Worm (Caenorhabditis elegans): ENCODE results near the gene Y76B12C.3.

Gene Y76B12C.3

ce11 chrIV:1959554-1959953 is 14.0 kb upstream of the Y76B12C.3 start, which contains the start of gene tdpo-1:
Gene tdpo-1, plus strand, starts transcription at chrIV:1959854.
- no peak for TF ChIP-seq unc-62 (GFP tag; optimal IDR thresholded peaks at IDR 0.05)
- no peak for TF ChIP-seq zip-8 (tag; optimal IDR thresholded peaks at IDR 0.05)
- no peak for TF ChIP-seq nhr-237 (tag; optimal IDR thresholded peaks at IDR 0.05)
- no peak for TF ChIP-seq mab-5 (tag; optimal IDR thresholded peaks at IDR 0.05)

- no peak for TF ChIP-seq M03D4.4 (tag; optimal IDR thresholded peaks at IDR 0.05)
- no peak for TF ChIP-seq lsy-2 (tag; optimal IDR thresholded peaks at IDR 0.05)
- no peak for TF ChIP-seq blmp-1 (tag; optimal IDR thresholded peaks at IDR 0.05)
- TF ChIP-seq nhr-28 (tag; optimal IDR thresholded peaks at IDR 0.05), result no peak
- no peak for TF ChIP-seq lin-13 (tag; optimal IDR thresholded peaks at IDR 0.05)
- TF ChIP-seq nhr-2 (tag; optimal IDR thresholded peaks at IDR 0.05), result no peak
- TF ChIP-seq unc-62 (GFP tag; optimal IDR thresholded peaks at IDR 0.05), result no peak
- TF ChIP-seq mab-5 (tag; optimal IDR thresholded peaks at IDR 0.05), result no peak
- TF ChIP-seq mls-2 (tag; optimal IDR thresholded peaks at IDR 0.05), result no peak
- TF ChIP-seq elt-3 (tag; optimal IDR thresholded peaks at IDR 0.05), result no peak
- no peak for TF ChIP-seq drap-1 (GFP tag; optimal IDR thresholded peaks at IDR 0.05)
- TF ChIP-seq ceh-39 (tag; optimal IDR thresholded peaks at IDR 0.05), result no peak
- no peak for TF ChIP-seq nhr-76 (tag; optimal IDR thresholded peaks at IDR 0.05)
- TF ChIP-seq elt-1 (tag; optimal IDR thresholded peaks at IDR 0.05; ENCODE audit: borderline replicate concordance, insufficient read depth), result no peak
- TF ChIP-seq hlh-1 (tag; optimal IDR thresholded peaks at IDR 0.05), result no peak
- TF ChIP-seq cnd-1 (tag; optimal IDR thresholded peaks at IDR 0.05), result no peak
- no peak for TF ChIP-seq ceh-43 (GFP tag; optimal IDR thresholded peaks at IDR 0.05)
- TF ChIP-seq unc-120 (tag; optimal IDR thresholded peaks at IDR 0.05; ENCODE audit: poor library complexity, severe bottlenecking), result no peak
- no peak for TF ChIP-seq ces-1 (GFP tag; optimal IDR thresholded peaks at IDR 0.05)
- TF ChIP-seq ceh-83 (GFP tag; optimal IDR thresholded peaks at IDR 0.05), result no peak
Measured at ce11 chrIV:1963247-1963646, 10.3 kb upstream of the Y76B12C.3 start, which contains the start of gene ulp-3. Gene ulp-3, plus strand, starts transcription at chrIV:1963634.

- TF ChIP-seq tbx-8 (GFP tag; optimal IDR thresholded peaks at IDR 0.05) (no peak), flh-1 (GFP tag; optimal IDR thresholded peaks at IDR 0.05) (no peak), sptf-1 (tag; optimal IDR thresholded peaks at IDR 0.05) (no peak), mls-2 (tag; optimal IDR thresholded peaks at IDR 0.05) (no peak), drap-1 (GFP tag; optimal IDR thresholded peaks at IDR 0.05) (no peak)
Measured at ce11 chrIV:1964057-1964456, 9.4 kb upstream of the Y76B12C.3 start.

- TF ChIP-seq lsy-2 (tag; optimal IDR thresholded peaks at IDR 0.05) (no peak), mab-5 (tag; optimal IDR thresholded peaks at IDR 0.05) (no peak), mep-1 (tag; optimal IDR thresholded peaks at IDR 0.05) (no peak), ceh-83 (GFP tag; optimal IDR thresholded peaks at IDR 0.05) (no peak), ces-1 (GFP tag; optimal IDR thresholded peaks at IDR 0.05) (no peak), tbx-8 (GFP tag; optimal IDR thresholded peaks at IDR 0.05) (no peak), nhr-2 (tag; optimal IDR thresholded peaks at IDR 0.05) (no peak), nhr-76 (tag; optimal IDR thresholded peaks at IDR 0.05) (no peak), sem-2 (GFP tag; optimal IDR thresholded peaks at IDR 0.05) (no peak), elt-3 (tag; optimal IDR thresholded peaks at IDR 0.05) (no peak), lin-32 (GFP tag; optimal IDR thresholded peaks at IDR 0.05) (no peak), flh-1 (GFP tag; optimal IDR thresholded peaks at IDR 0.05) (no peak)
Measured at ce11 chrIV:1965135-1965534, 8.4 kb upstream of the Y76B12C.3 start, which contains the start of gene Y48A5A.1. Gene Y48A5A.1, plus strand, starts transcription at chrIV:1965481.

- no peak for TF ChIP-seq elt-1 (tag; optimal IDR thresholded peaks at IDR 0.05; ENCODE audit: borderline replicate concordance, insufficient read depth)
- TF ChIP-seq cnd-1 (tag; optimal IDR thresholded peaks at IDR 0.05), result no peak
- no peak for TF ChIP-seq unc-39 (tag; optimal IDR thresholded peaks at IDR 0.05)
- no peak for TF ChIP-seq nhr-28 (tag; optimal IDR thresholded peaks at IDR 0.05)
- TF ChIP-seq ceh-43 (GFP tag; optimal IDR thresholded peaks at IDR 0.05), result no peak
- no peak for TF ChIP-seq tbx-8 (GFP tag; optimal IDR thresholded peaks at IDR 0.05)
- TF ChIP-seq unc-62 (GFP tag; optimal IDR thresholded peaks at IDR 0.05), result no peak
- no peak for TF ChIP-seq lsy-2 (tag; optimal IDR thresholded peaks at IDR 0.05)
- TF ChIP-seq mls-2 (tag; optimal IDR thresholded peaks at IDR 0.05), result no peak
- TF ChIP-seq mab-5 (tag; optimal IDR thresholded peaks at IDR 0.05), result no peak
- TF ChIP-seq blmp-1 (tag; optimal IDR thresholded peaks at IDR 0.05), result no peak
- no peak for TF ChIP-seq nhr-12 (tag; optimal IDR thresholded peaks at IDR 0.05)
- TF ChIP-seq nhr-237 (tag; optimal IDR thresholded peaks at IDR 0.05), result no peak
- TF ChIP-seq lin-13 (tag; optimal IDR thresholded peaks at IDR 0.05), result no peak
- TF ChIP-seq mep-1 (tag; optimal IDR thresholded peaks at IDR 0.05), result no peak
- TF ChIP-seq hlh-1 (tag; optimal IDR thresholded peaks at IDR 0.05), result no peak
- TF ChIP-seq bed-3 (GFP tag; optimal IDR thresholded peaks at IDR 0.05), result no peak
- no peak for TF ChIP-seq elt-3 (tag; optimal IDR thresholded peaks at IDR 0.05)
Measured at ce11 chrIV:1969353-1969752, 4.2 kb upstream of the Y76B12C.3 start, which contains the start of gene Y48A5A.3. Gene Y48A5A.3, plus strand, starts transcription at chrIV:1969737.

Data from whole organism, mixed stage, embryonic.